Worm (Caenorhabditis elegans) whole organism, mixed stage, embryonic: Measurements from ENCODE around the gene nkcc-1.

Experiments
- blmp-1 ChIP-seq: fragments of 150-350 bp; optimal IDR thresholded peaks from 2 replicates; lab custom pipeline; 2014; ENCODE audit warnings: missing biosample characterization, missing genetic modification characterization
- ces-1 ChIP-seq: fragments of 150-350 bp; optimal IDR thresholded peaks from 2 replicates; lab custom pipeline; 2014; ENCODE audit warnings: missing biosample characterization, missing genetic modification reagents, missing genetic modification characterization
- elt-3 ChIP-seq: fragments of 150-350 bp; optimal IDR thresholded peaks from 2 replicates; lab custom pipeline; 2014; ENCODE audit warnings: missing biosample characterization, missing genetic modification characterization
- ham-2 ChIP-seq: fragments of 200-800 bp; sonication (Bioruptor generic); optimal IDR thresholded peaks from 2 replicates; lab custom pipeline; 2018; ENCODE audit warnings: mild to moderate bottlenecking, missing genetic modification characterization, missing compliant biosample characterization
- nhr-12 ChIP-seq: fragments of 150-350 bp; optimal IDR thresholded peaks from 2 replicates; lab custom pipeline; 2014; ENCODE audit warnings: missing biosample characterization, missing genetic modification characterization
- snpc-4 ChIP-seq: fragments of 150-350 bp; optimal IDR thresholded peaks from 2 replicates; lab custom pipeline; 2014; ENCODE audit warnings: missing biosample characterization, missing genetic modification characterization
- unc-62 ChIP-seq: fragments of 150-350 bp; optimal IDR thresholded peaks from 2 replicates; lab custom pipeline; 2014; ENCODE audit warnings: missing biosample characterization, missing genetic modification reagents, missing genetic modification characterization

- TF ChIP-seq snpc-4 (tag; lab: Kevin White, UChicago) (no peak), ces-1 (GFP tag; lab: Kevin White, UChicago) (no peak), blmp-1 (tag; lab: Kevin White, UChicago) (no peak), nhr-12 (no peak), elt-3 (tag; lab: Kevin White, UChicago) (no peak), ham-2 (no peak), unc-62 (GFP tag; lab: Kevin White, UChicago) (no peak)
Measured at ce11 chrIV:14123956-14124355, at the start of gene nkcc-1.
